Worm (Caenorhabditis elegans): ENCODE measurements around the gene srh-41.

srh-41 gene

DNA sequence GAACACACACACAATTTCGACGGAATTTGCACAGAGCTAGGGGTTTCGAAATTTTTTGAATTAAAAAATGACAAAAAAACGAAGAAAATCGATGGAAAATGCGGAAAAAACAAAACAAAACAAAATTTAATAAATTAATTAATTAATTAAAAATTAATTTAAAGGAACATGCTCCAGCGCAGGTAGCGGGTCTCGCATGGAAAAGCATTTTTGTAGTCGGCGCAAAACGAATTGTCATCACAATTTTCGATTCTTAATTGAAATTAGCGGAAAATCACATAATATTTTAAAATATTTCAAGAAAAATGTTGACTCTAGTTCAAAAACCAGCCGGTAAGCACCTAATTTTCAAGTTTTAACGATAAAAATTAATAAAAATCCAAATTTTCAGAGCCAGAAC lies 10.8 kb downstream of the srh-41 start, which contains the start of gene Y54G11A.3:
Y54G11A.3 (plus strand) TSS at position 213 of the 400 bp plus-strand sequence.
- TF ChIP-seq fkh-2 (tag; optimal IDR thresholded peaks at IDR 0.05) (no peak), hmg-11 (tag; optimal IDR thresholded peaks at IDR 0.05) (no peak), zag-1 (tag; optimal IDR thresholded peaks at IDR 0.05) (no peak), nhr-237 (tag; optimal IDR thresholded peaks at IDR 0.05) (no peak)

DNA sequence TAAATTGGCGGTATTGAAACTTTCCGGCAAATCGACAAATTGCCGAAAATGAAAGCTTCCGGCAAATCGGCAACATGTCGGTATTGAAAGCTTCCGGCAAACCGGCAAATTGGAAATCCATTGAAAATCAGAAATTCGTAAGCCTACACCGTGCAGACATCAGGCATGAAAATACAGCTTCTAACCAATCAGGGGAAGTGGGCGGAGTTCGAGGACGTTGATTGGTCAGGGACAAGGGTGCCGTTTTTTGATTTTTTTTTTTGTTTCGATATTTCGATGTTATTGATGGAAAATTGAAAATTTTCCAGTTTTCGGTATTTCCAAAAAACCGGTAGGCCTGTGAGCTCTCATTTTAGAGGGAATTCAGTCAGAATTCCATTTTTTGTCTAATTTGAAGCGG lies 17.3 kb downstream of the srh-41 start:
- no peak for TF ChIP-seq nhr-237 (tag; optimal IDR thresholded peaks at IDR 0.05)
- no peak for TF ChIP-seq nhr-23 (tag; optimal IDR thresholded peaks at IDR 0.05)
- TF ChIP-seq nhr-28 (tag; optimal IDR thresholded peaks at IDR 0.05), result no peak
- TF ChIP-seq pha-4 (tag; optimal IDR thresholded peaks at IDR 0.05), result no peak
- peak; percentile 90 for TF ChIP-seq nfya-1 (tag; optimal IDR thresholded peaks at IDR 0.05; ENCODE audit: insufficient read depth)
- TF ChIP-seq nhr-67 (tag; optimal IDR thresholded peaks at IDR 0.05), result no peak
- TF ChIP-seq elt-2 (tag; optimal IDR thresholded peaks at IDR 0.05), result no peak
- no peak for TF ChIP-seq nhr-11 (tag; optimal IDR thresholded peaks at IDR 0.05)

DNA sequence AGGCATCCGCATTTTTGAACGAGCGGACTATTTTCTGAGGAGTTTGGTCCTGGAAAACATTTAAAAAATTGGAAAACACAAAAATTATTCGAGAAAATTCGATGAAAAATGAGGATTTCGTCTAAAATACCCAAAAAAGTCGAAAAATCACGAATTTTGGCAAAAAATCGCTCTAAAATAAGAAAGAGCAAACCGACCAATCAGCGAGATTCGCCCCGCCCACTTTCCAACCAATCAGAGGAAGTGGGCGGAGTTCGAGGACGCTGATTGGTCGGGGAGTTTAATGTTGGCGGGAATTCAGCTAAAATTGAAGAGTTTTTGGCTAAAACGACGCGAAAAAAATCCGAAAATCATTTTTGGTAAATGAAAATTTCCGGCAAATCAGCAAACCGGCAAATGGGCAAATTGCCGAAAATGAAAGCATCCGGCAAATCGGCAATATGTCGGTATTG lies 18.0 kb downstream of the srh-41 start, which contains the start of gene Y54G11A.1:
Y54G11A.1 (minus strand) TSS at position 51 of the 452 bp plus-strand sequence.
- TF ChIP-seq lsy-12 (tag; optimal IDR thresholded peaks at IDR 0.05) (no peak), nhr-12 (tag; optimal IDR thresholded peaks at IDR 0.05) (no peak), elt-3 (tag; optimal IDR thresholded peaks at IDR 0.05) (no peak), nfya-1 (tag; optimal IDR thresholded peaks at IDR 0.05; ENCODE audit: insufficient read depth) (peak; percentile 93), elt-2 (tag; optimal IDR thresholded peaks at IDR 0.05) (no peak)

DNA sequence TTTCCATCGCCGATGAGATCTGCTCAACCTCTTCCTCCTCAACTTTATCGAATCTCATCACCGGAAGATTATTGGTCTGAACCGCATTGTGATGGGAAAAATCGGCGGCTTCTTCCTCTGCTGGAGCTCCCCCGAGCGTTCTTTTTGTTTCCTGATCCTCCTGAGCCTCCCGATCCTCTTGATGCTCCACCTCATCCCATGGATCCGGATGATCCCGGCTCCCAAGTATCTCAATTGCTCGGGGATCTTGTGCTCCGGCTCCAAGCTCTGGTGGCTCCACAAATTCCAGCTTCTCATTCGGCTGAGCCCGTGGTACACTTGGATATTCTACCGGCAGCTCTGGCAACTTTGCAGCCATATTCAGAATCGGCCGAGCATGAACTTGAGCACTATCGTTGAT lies 29.2 kb downstream of the srh-41 start:
- TF ChIP-seq nhr-67 (tag; optimal IDR thresholded peaks at IDR 0.05), result no peak
- no peak for TF ChIP-seq fos-1 (tag; optimal IDR thresholded peaks at IDR 0.05)
- TF ChIP-seq elt-3 (tag; optimal IDR thresholded peaks at IDR 0.05), result no peak
- TF ChIP-seq ceh-82 (tag; optimal IDR thresholded peaks at IDR 0.05), result no peak
- no peak for TF ChIP-seq ama-1 (optimal IDR thresholded peaks at IDR 0.05)
- TF ChIP-seq daf-12 (tag; optimal IDR thresholded peaks at IDR 0.05), result no peak
- no peak for TF ChIP-seq nhr-76 (tag; optimal IDR thresholded peaks at IDR 0.05)
- no peak for TF ChIP-seq jun-1 (tag; optimal IDR thresholded peaks at IDR 0.05)
- TF ChIP-seq ztf-11 (tag; optimal IDR thresholded peaks at IDR 0.05), result no peak
- no peak for TF ChIP-seq elt-2 (tag; optimal IDR thresholded peaks at IDR 0.05)
- no peak for TF ChIP-seq nhr-23 (tag; optimal IDR thresholded peaks at IDR 0.05)
- TF ChIP-seq pha-4 (tag; optimal IDR thresholded peaks at IDR 0.05), result no peak
- TF ChIP-seq nfya-1 (tag; optimal IDR thresholded peaks at IDR 0.05; ENCODE audit: insufficient read depth), result no peak
- no peak for TF ChIP-seq unc-62 (GFP tag; optimal IDR thresholded peaks at IDR 0.05)
- TF ChIP-seq ceh-28 (tag; optimal IDR thresholded peaks at IDR 0.05), result no peak
- TF ChIP-seq aly-2 (tag; optimal IDR thresholded peaks at IDR 0.05), result no peak
- TF ChIP-seq lin-39 (tag; optimal IDR thresholded peaks at IDR 0.05), result no peak
- TF ChIP-seq egl-5 (tag; optimal IDR thresholded peaks at IDR 0.05), result no peak

DNA sequence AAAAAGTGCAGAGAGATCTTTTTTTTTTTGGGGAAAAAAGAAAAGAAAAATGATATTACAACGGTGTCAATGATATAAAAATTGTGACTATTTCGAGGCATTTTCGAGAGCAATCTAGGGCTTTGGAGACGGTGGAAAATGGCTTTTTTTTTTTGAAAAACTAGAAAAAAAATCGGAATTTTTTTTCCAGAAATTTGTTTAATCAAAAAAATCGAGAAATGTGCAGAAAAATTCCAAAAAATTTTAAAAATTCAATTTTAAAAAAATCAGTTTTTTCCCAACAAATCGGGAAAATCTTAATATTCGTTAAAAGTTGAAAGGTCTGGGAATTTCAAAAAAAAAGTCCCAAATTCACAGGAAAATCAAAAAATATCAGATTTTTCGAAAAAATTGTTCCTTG lies 30.4 kb downstream of the srh-41 start, which contains the start of gene Y54G11A.19:
Y54G11A.19 (minus strand) TSS at position 101 of the 400 bp plus-strand sequence.
- TF ChIP-seq nhr-237 (tag; optimal IDR thresholded peaks at IDR 0.05) (no peak), egl-27 (tag; optimal IDR thresholded peaks at IDR 0.05) (no peak), nhr-77 (tag; optimal IDR thresholded peaks at IDR 0.05) (no peak), ceh-9 (tag; optimal IDR thresholded peaks at IDR 0.05) (no peak), unc-62 (GFP tag; optimal IDR thresholded peaks at IDR 0.05) (no peak), ztf-11 (tag; optimal IDR thresholded peaks at IDR 0.05) (no peak), pqm-1 (tag; optimal IDR thresholded peaks at IDR 0.05) (no peak), R02D3.7 (tag; optimal IDR thresholded peaks at IDR 0.05) (no peak), nhr-12 (tag; optimal IDR thresholded peaks at IDR 0.05) (no peak), ZK546.5 (tag; optimal IDR thresholded peaks at IDR 0.05) (no peak), pha-4 (tag; optimal IDR thresholded peaks at IDR 0.05) (no peak), mml-1 (tag; optimal IDR thresholded peaks at IDR 0.05) (no peak), ceh-28 (tag; optimal IDR thresholded peaks at IDR 0.05) (no peak), lsy-12 (tag; optimal IDR thresholded peaks at IDR 0.05) (no peak), aly-2 (tag; optimal IDR thresholded peaks at IDR 0.05) (no peak), elt-2 (tag; optimal IDR thresholded peaks at IDR 0.05) (no peak)

Measured in whole organism, L3 larva.